Fruit fly (Drosophila melanogaster) whole organism, wandering third instar larva: ENCODE measurements around the gene CG3764.

Experiments
- Abd-B ChIP-seq: fragments of >200 bp; optimal IDR thresholded peaks from 2 replicates; lab custom pipeline; 2017; ENCODE audit warnings: missing biosample characterization, missing genetic modification characterization
- CG32264 ChIP-seq: fragments of 200-800 bp; sonication (Bioruptor generic); optimal IDR thresholded peaks from 2 replicates; lab custom pipeline; 2016; ENCODE audit warnings: missing biosample characterization, missing genetic modification characterization
- CG9705 ChIP-seq: fragments of 200-800 bp; sonication (Bioruptor generic); optimal IDR thresholded peaks from 2 replicates; lab custom pipeline; 2018; ENCODE audit warnings: missing biosample characterization, mild to moderate bottlenecking, missing genetic modification characterization
- CrebA ChIP-seq: fragments of 200-800 bp; sonication (Bioruptor generic); optimal IDR thresholded peaks from 2 replicates; lab custom pipeline; 2016; ENCODE audit warnings: missing biosample characterization, mild to moderate bottlenecking, missing genetic modification characterization, borderline replicate concordance
- Dfd ChIP-seq: fragments of >200 bp; optimal IDR thresholded peaks from 2 replicates; lab custom pipeline; 2017; ENCODE audit warnings: missing biosample characterization, missing genetic modification characterization
- Dif ChIP-seq: fragments of 200-275, 200-300 bp; sonication (Bioruptor generic); optimal IDR thresholded peaks from 2 replicates; lab custom pipeline; 2018; ENCODE audit warnings: missing biosample characterization, missing genetic modification characterization; ENCODE audit not compliant: partially characterized antibody
- GATAd ChIP-seq: sonication (Bioruptor generic); optimal IDR thresholded peaks from 2 replicates; lab custom pipeline; 2016; ENCODE audit warnings: missing biosample characterization, missing genetic modification characterization
- HLH106 ChIP-seq: fragments of 200-800 bp; optimal IDR thresholded peaks from 3 replicates; lab custom pipeline; 2019; ENCODE audit warnings: missing biosample characterization, mild to moderate bottlenecking, missing genetic modification characterization, moderate library complexity
- Hnf4 ChIP-seq: fragments of 200-800 bp; sonication (Bioruptor generic); optimal IDR thresholded peaks from 2 replicates; lab custom pipeline; 2016; ENCODE audit warnings: missing biosample characterization, mild to moderate bottlenecking, missing genetic modification characterization
- Hr78 ChIP-seq: fragments of >200 bp; optimal IDR thresholded peaks from 2 replicates; lab custom pipeline; 2017; ENCODE audit warnings: missing biosample characterization, missing genetic modification characterization
- Hr83 ChIP-seq: fragments of 200-300 bp; sonication (Bioruptor generic); optimal IDR thresholded peaks from 2 replicates; lab custom pipeline; 2016; ENCODE audit warnings: missing biosample characterization, mild to moderate bottlenecking, missing genetic modification characterization, moderate library complexity; ENCODE audit not compliant: poor library complexity, severe bottlenecking
- Jra ChIP-seq: sonication (Bioruptor generic); optimal IDR thresholded peaks from 2 replicates; lab custom pipeline; 2016; ENCODE audit warnings: missing biosample characterization, missing genetic modification characterization
- Mio ChIP-seq: sonication (Bioruptor generic); optimal IDR thresholded peaks from 2 replicates; lab custom pipeline; 2016; ENCODE audit warnings: missing biosample characterization, missing genetic modification characterization
- Myc ChIP-seq: fragments of >200 bp; optimal IDR thresholded peaks from 2 replicates; lab custom pipeline; 2017
- N ChIP-seq: fragments of >200 bp; optimal IDR thresholded peaks from 2 replicates; lab custom pipeline; 2018; ENCODE audit warnings: missing biosample characterization, missing external identifiers, missing genetic modification characterization
- OdsH ChIP-seq: fragments of 200-800 bp; sonication (Bioruptor generic); optimal IDR thresholded peaks from 2 replicates; lab custom pipeline; 2016; ENCODE audit warnings: missing biosample characterization, mild to moderate bottlenecking, missing genetic modification characterization
- Rel ChIP-seq, 2 experiments: fragments of 200-800 bp; sonication (Bioruptor generic) in 1 of 2; optimal IDR thresholded peaks; 2 replicates in 1 of 2; 3 replicates in 1 of 2; lab custom pipeline; 2016 to 2019; ENCODE audit warnings: mild to moderate bottlenecking in 2 of 2, missing biosample characterization in 2 of 2, missing genetic modification characterization in 2 of 2, moderate library complexity in 1 of 2
- Sp1 ChIP-seq: fragments of 200-800 bp; sonication (Bioruptor generic); optimal IDR thresholded peaks from 3 replicates; lab custom pipeline; 2019; ENCODE audit warnings: missing biosample characterization, mild to moderate bottlenecking, missing genetic modification characterization, moderate library complexity
- Vsx2 ChIP-seq: fragments of 200-300, 225-300 bp; sonication (Bioruptor generic); optimal IDR thresholded peaks from 2 replicates; lab custom pipeline; 2018; ENCODE audit warnings: missing biosample characterization, missing genetic modification characterization; ENCODE audit not compliant: partially characterized antibody
- br ChIP-seq: fragments of 200-800 bp; sonication (Bioruptor generic); optimal IDR thresholded peaks from 2 replicates; lab custom pipeline; 2016; ENCODE audit warnings: missing biosample characterization, missing genetic modification characterization
- brk ChIP-seq: fragments of 200-800 bp; sonication (Bioruptor generic); optimal IDR thresholded peaks from 2 replicates; lab custom pipeline; 2016; ENCODE audit warnings: missing biosample characterization, mild to moderate bottlenecking, missing genetic modification characterization
- dl ChIP-seq, 2 experiments: fragments of 175-275, 200-275 bp in 1 of 2; fragments of 200-275 bp in 1 of 2; sonication (Bioruptor generic); optimal IDR thresholded peaks; lab custom pipeline; 2018; ENCODE audit warnings: mild to moderate bottlenecking in 2 of 2, missing biosample characterization in 2 of 2, missing genetic modification characterization in 2 of 2, moderate library complexity in 2 of 2; ENCODE audit not compliant: partially characterized antibody in 2 of 2, insufficient read depth in 1 of 2
- dmrt93B ChIP-seq: fragments of 200-800 bp; sonication (Bioruptor generic); optimal IDR thresholded peaks from 2 replicates; lab custom pipeline; 2018; ENCODE audit warnings: missing biosample characterization, mild to moderate bottlenecking, missing genetic modification characterization
- dsf ChIP-seq: sonication (Bioruptor generic); optimal IDR thresholded peaks from 2 replicates; lab custom pipeline; 2016; ENCODE audit warnings: missing biosample characterization, missing genetic modification characterization, borderline replicate concordance
- ey ChIP-seq: fragments of 200-800 bp; sonication (Bioruptor generic); optimal IDR thresholded peaks from 2 replicates; lab custom pipeline; 2016; ENCODE audit warnings: missing biosample characterization, missing genetic modification characterization
- foxo ChIP-seq, 2 experiments: fragments of 200-800 bp; sonication (Bioruptor generic); optimal IDR thresholded peaks; 2 replicates in 1 of 2; 3 replicates in 1 of 2; lab custom pipeline; 2016 to 2017; ENCODE audit warnings: missing biosample characterization in 2 of 2, missing genetic modification characterization in 2 of 2
- fru ChIP-seq: fragments of 200-800 bp; sonication (Bioruptor generic); optimal IDR thresholded peaks from 3 replicates; lab custom pipeline; 2016; ENCODE audit warnings: missing biosample characterization, mild to moderate bottlenecking, missing genetic modification characterization
- h ChIP-seq: fragments of 200-800 bp; sonication (Bioruptor generic); optimal IDR thresholded peaks from 3 replicates; lab custom pipeline; 2016; ENCODE audit warnings: missing biosample characterization, mild to moderate bottlenecking, missing genetic modification characterization
- jim ChIP-seq: fragments of 175-275, 200-325 bp; sonication (Bioruptor generic); optimal IDR thresholded peaks from 2 replicates; lab custom pipeline; 2016; ENCODE audit warnings: missing biosample characterization, mild to moderate bottlenecking, missing genetic modification characterization
- lola ChIP-seq: fragments of >200 bp; optimal IDR thresholded peaks from 2 replicates; lab custom pipeline; 2017; ENCODE audit warnings: missing biosample characterization, missing genetic modification characterization
- pan ChIP-seq: fragments of >200 bp; optimal IDR thresholded peaks from 2 replicates; lab custom pipeline; 2017
- psq ChIP-seq: fragments of 200-800 bp; sonication (Bioruptor generic); optimal IDR thresholded peaks from 3 replicates; lab custom pipeline; 2017; ENCODE audit warnings: missing biosample characterization, mild to moderate bottlenecking, missing genetic modification characterization, moderate library complexity
- rgr ChIP-seq: fragments of 200-800 bp; sonication (Bioruptor generic); optimal IDR thresholded peaks from 3 replicates; lab custom pipeline; 2016; ENCODE audit warnings: missing biosample characterization, mild to moderate bottlenecking, missing genetic modification characterization
- sage ChIP-seq: fragments of 200-800 bp; sonication (Bioruptor generic); optimal IDR thresholded peaks from 2 replicates; lab custom pipeline; 2016; ENCODE audit warnings: missing biosample characterization, mild to moderate bottlenecking, missing genetic modification characterization
- sv ChIP-seq: fragments of 200-800 bp; sonication (Bioruptor generic); optimal IDR thresholded peaks from 3 replicates; lab custom pipeline; 2016; ENCODE audit warnings: missing biosample characterization, missing genetic modification characterization
- tai ChIP-seq: sonication (Bioruptor generic); optimal IDR thresholded peaks from 2 replicates; lab custom pipeline; 2016; ENCODE audit warnings: missing biosample characterization, missing genetic modification characterization
- usp ChIP-seq: fragments of >200 bp; optimal IDR thresholded peaks from 2 replicates; lab custom pipeline; 2017; ENCODE audit warnings: missing biosample characterization, missing genetic modification characterization
- woc ChIP-seq: sonication (Bioruptor generic); optimal IDR thresholded peaks from 2 replicates; lab custom pipeline; 2016; ENCODE audit warnings: missing biosample characterization, mild to moderate bottlenecking, missing genetic modification characterization

The CG3764 gene

dm6 chr3L:17012017-17012719 lies at the start of gene CG3764:
Gene CG3764, minus strand, starts transcription at chr3L:17012565.
- TF ChIP-seq fru (GFP tag; lab: Kevin White, UChicago) (peak; percentile 56), rgr (GFP tag; lab: Kevin White, UChicago) (peak; percentile 86), OdsH (GFP tag; lab: Kevin White, UChicago) (peak; percentile 58), Hnf4 (GFP tag; lab: Kevin White, UChicago) (no peak), Mio (GFP tag; lab: Kevin White, UChicago) (no peak), dl (GFP tag; optimal IDR thresholded peaks at IDR 0.05; lab: Kevin White, UChicago; ENCODE audit: insufficient read depth in 1 of 2, partially characterized antibody in 2 of 2) (peak; percentile 71 to 86), sv (GFP tag; lab: Kevin White, UChicago) (no peak), br (GFP tag; lab: Kevin White, UChicago) (peak; percentile 65), brk (GFP tag; lab: Kevin White, UChicago) (no peak), pan (lab: Kevin White, UChicago) (no peak), CG9705 (peak; percentile 77), Vsx2 (GFP tag; lab: Kevin White, UChicago) (no peak), sage (GFP tag; lab: Kevin White, UChicago) (no peak), CrebA (GFP tag; lab: Kevin White, UChicago) (no peak), Hr83 (peak; percentile 83), N (no peak), woc (GFP tag; lab: Kevin White, UChicago) (no peak), Sp1 (GFP tag; lab: Kevin White, UChicago) (peak; percentile 69), CG32264 (GFP tag; lab: Kevin White, UChicago) (no peak), jim (GFP tag; lab: Kevin White, UChicago) (no peak), Dfd (GFP tag; lab: Kevin White, UChicago) (no peak), usp (no peak), foxo (GFP tag; optimal IDR thresholded peaks at IDR 0.05; lab: Kevin White, UChicago) (peak in 1 of 2 experiments; percentile 60), ey (GFP tag; lab: Kevin White, UChicago) (peak; percentile 33), lola (GFP tag; lab: Kevin White, UChicago) (no peak), Rel (GFP tag; optimal IDR thresholded peaks at IDR 0.05; lab: Kevin White, UChicago) (peak; percentile 60), Rel (tag; optimal IDR thresholded peaks at IDR 0.05; lab: Kevin White, UChicago) (peak; percentile 80), psq (GFP tag; lab: Kevin White, UChicago) (peak; percentile 61), GATAd (GFP tag; lab: Kevin White, UChicago) (no peak), dmrt93B (GFP tag; lab: Kevin White, UChicago) (peak; percentile 79), dsf (GFP tag; lab: Kevin White, UChicago) (peak; percentile 12), Jra (GFP tag; lab: Kevin White, UChicago) (no peak), Abd-B (no peak), Myc (lab: Kevin White, UChicago) (no peak), Hr78 (GFP tag; lab: Kevin White, UChicago) (no peak), h (peak; percentile 75), HLH106 (tag; lab: Kevin White, UChicago) (peak; percentile 69), Dif (GFP tag; lab: Kevin White, UChicago) (peak; percentile 88), tai (GFP tag; lab: Kevin White, UChicago) (no peak)

DNA sequence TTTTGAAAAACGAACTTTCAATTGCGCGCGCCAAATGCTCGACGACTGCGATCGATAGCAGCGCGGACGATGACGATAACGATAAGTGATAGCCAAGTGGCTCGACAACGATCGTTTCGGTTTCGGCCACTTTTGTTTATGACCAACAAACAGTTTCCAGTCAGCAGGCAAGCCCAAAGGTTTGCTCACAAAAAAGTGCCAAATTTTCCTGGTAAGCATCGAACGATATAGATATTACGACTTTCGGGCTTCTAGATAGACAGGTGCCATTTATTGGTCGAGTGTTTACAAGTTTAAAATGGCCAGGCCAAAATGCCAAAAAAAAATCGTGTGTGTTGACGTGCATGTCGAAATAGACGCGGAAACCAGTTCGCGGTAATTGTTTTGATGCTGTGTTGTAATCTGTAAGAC lies 43.1 kb upstream of the CG3764 start, which contains the start of gene CG7724:
Gene CG7724 (plus strand): TSS at position 147 of the 411 bp plus-strand sequence.
- TF ChIP-seq Hnf4 (GFP tag; lab: Kevin White, UChicago) (no peak), dsf (GFP tag; lab: Kevin White, UChicago) (no peak), tai (GFP tag; lab: Kevin White, UChicago) (no peak), rgr (GFP tag; lab: Kevin White, UChicago) (no peak), Abd-B (no peak), N (no peak), sage (GFP tag; lab: Kevin White, UChicago) (no peak), Hr83 (no peak), foxo (GFP tag; optimal IDR thresholded peaks at IDR 0.05; lab: Kevin White, UChicago) (no peak), brk (GFP tag; lab: Kevin White, UChicago) (no peak), Dfd (GFP tag; lab: Kevin White, UChicago) (no peak), Vsx2 (GFP tag; lab: Kevin White, UChicago) (no peak), CG9705 (no peak), lola (GFP tag; lab: Kevin White, UChicago) (no peak), Rel (GFP tag; optimal IDR thresholded peaks at IDR 0.05; lab: Kevin White, UChicago) (no peak), Rel (tag; optimal IDR thresholded peaks at IDR 0.05; lab: Kevin White, UChicago) (no peak), Jra (GFP tag; lab: Kevin White, UChicago) (no peak), jim (GFP tag; lab: Kevin White, UChicago) (no peak)
